Worm (Caenorhabditis elegans) whole organism, early embryonic: Measurements from ENCODE around the gene Y79H2A.3.

Source experiments
- ama-1 ChIP-seq: fragments of 150-350 bp; optimal IDR thresholded peaks from 2 replicates; lab custom pipeline; 2014
- flt-1 ChIP-seq: fragments of 200-800 bp; sonication (Bioruptor generic); IDR thresholded peaks from 2 replicates; pipeline ENCODE4 v1.3.6; 2022; ENCODE audit warnings: missing genetic modification characterization, missing compliant biosample characterization
- hmbx-1 ChIP-seq: sonication (generic microtip); optimal IDR thresholded peaks from 2 replicates; lab custom pipeline; 2016; ENCODE audit warnings: mild to moderate bottlenecking, missing genetic modification characterization, missing compliant biosample characterization
- pes-1 ChIP-seq: fragments of 200-800 bp; sonication (Bioruptor generic); IDR thresholded peaks from 2 replicates; pipeline ENCODE4 v1.3.6; 2022; ENCODE audit warnings: missing genetic modification reagents, missing genetic modification characterization, missing compliant biosample characterization
- sea-1 ChIP-seq: fragments of 200-800 bp; sonication (Bioruptor generic); conservative IDR thresholded peaks from 2 replicates; pipeline ENCODE4 v1.3.6; 2022; ENCODE audit warnings: missing genetic modification characterization, missing compliant biosample characterization

DNA sequence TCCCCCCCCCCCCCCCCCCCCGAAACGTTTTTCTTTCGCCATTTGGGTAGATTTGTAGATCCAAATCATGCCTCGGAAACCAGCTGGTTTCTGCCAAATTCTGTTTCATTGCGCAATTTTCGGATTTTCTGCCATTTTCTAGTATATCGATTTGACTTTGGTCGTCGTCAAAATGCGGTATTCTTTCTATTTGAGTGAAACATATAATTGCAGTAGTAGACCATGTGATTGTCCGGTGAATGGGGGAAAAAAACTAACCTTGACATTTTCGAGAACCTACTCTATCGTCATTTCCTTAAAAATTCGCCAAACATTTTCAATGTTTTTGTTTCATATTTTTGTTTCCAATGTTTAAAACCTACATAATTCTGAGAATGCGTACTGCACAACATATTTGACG lies 36.5 kb downstream of the Y79H2A.3 start:
- TF ChIP-seq hmbx-1 (tag; lab: Kevin White, UChicago) = no peak
- no peak for TF ChIP-seq ama-1 (lab: Kevin White, UChicago)
- TF ChIP-seq pes-1 (GFP tag; lab: Robert Waterston, UW) = no peak
- no peak for TF ChIP-seq sea-1 (GFP tag; lab: Robert Waterston, UW)
- no peak for TF ChIP-seq flt-1
